Worm (Caenorhabditis elegans) whole organism, late embryonic: ENCODE measurements around the gene math-42.

Source experiments
- C08G9.2 ChIP-seq: sonication (generic microtip); optimal IDR thresholded peaks from 2 replicates; lab custom pipeline; 2016; ENCODE audit warnings: mild to moderate bottlenecking, missing genetic modification characterization, moderate library complexity, missing compliant biosample characterization
- C38D4.7 ChIP-seq: fragments of 200-800 bp; sonication (Bioruptor generic); optimal IDR thresholded peaks from 2 replicates; lab custom pipeline; 2018; ENCODE audit warnings: mild to moderate bottlenecking, missing genetic modification characterization, moderate library complexity, missing compliant biosample characterization
- F13H6.1 ChIP-seq: sonication (generic microtip); optimal IDR thresholded peaks from 2 replicates; lab custom pipeline; 2016; ENCODE audit warnings: missing genetic modification characterization, missing compliant biosample characterization
- K02D7.2 ChIP-seq: sonication (generic microtip); optimal IDR thresholded peaks from 2 replicates; lab custom pipeline; 2017; ENCODE audit warnings: mild to moderate bottlenecking, missing genetic modification characterization, missing compliant biosample characterization
- Y22D7AL.16 ChIP-seq: sonication (generic microtip); optimal IDR thresholded peaks from 2 replicates; lab custom pipeline; 2016; ENCODE audit warnings: missing genetic modification characterization, missing compliant biosample characterization
- ceh-18 ChIP-seq: sonication (generic microtip); optimal IDR thresholded peaks from 2 replicates; lab custom pipeline; 2016; ENCODE audit warnings: missing genetic modification characterization, missing compliant biosample characterization
- ceh-19 ChIP-seq: fragments of 200-800 bp; sonication (Bioruptor generic); optimal IDR thresholded peaks from 2 replicates; lab custom pipeline; 2018; ENCODE audit warnings: mild to moderate bottlenecking, missing genetic modification characterization, missing compliant biosample characterization
- ceh-22 ChIP-seq: sonication (generic microtip); optimal IDR thresholded peaks from 2 replicates; lab custom pipeline; 2017; ENCODE audit warnings: missing biosample characterization, missing genetic modification characterization
- ceh-24 ChIP-seq: sonication (generic microtip); optimal IDR thresholded peaks from 2 replicates; lab custom pipeline; 2016; ENCODE audit warnings: mild to moderate bottlenecking, missing genetic modification characterization, missing compliant biosample characterization
- ceh-31 ChIP-seq: sonication (generic microtip); optimal IDR thresholded peaks from 2 replicates; lab custom pipeline; 2016; ENCODE audit warnings: missing genetic modification characterization, missing compliant biosample characterization
- ceh-34 ChIP-seq: sonication (generic microtip); optimal IDR thresholded peaks from 2 replicates; lab custom pipeline; 2016; ENCODE audit warnings: mild to moderate bottlenecking, missing genetic modification characterization, missing compliant biosample characterization
- ceh-48 ChIP-seq: sonication (generic microtip); optimal IDR thresholded peaks from 2 replicates; lab custom pipeline; 2016; ENCODE audit warnings: missing genetic modification characterization, inconsistent platforms, missing compliant biosample characterization
- ceh-6 ChIP-seq: fragments of 200-800 bp; sonication (Bioruptor generic); optimal IDR thresholded peaks from 2 replicates; lab custom pipeline; 2018; ENCODE audit warnings: mild to moderate bottlenecking, missing genetic modification characterization, missing compliant biosample characterization
- ceh-9 ChIP-seq: sonication (generic microtip); optimal IDR thresholded peaks from 2 replicates; lab custom pipeline; 2016; ENCODE audit warnings: mild to moderate bottlenecking, missing genetic modification characterization, inconsistent platforms, missing compliant biosample characterization
- dmd-4 ChIP-seq: sonication (generic microtip); optimal IDR thresholded peaks from 2 replicates; lab custom pipeline; 2016; ENCODE audit warnings: borderline replicate concordance, missing genetic modification characterization, missing compliant biosample characterization
- dve-1 ChIP-seq: sonication (generic microtip); optimal IDR thresholded peaks from 2 replicates; lab custom pipeline; 2017; ENCODE audit warnings: antibody characterized with exemption, mild to moderate bottlenecking, missing genetic modification characterization, missing compliant biosample characterization
- ets-4 ChIP-seq: sonication (generic microtip); optimal IDR thresholded peaks from 2 replicates; lab custom pipeline; 2016; ENCODE audit warnings: missing genetic modification characterization, missing compliant biosample characterization
- fax-1 ChIP-seq: sonication (generic microtip); optimal IDR thresholded peaks from 2 replicates; lab custom pipeline; 2016; ENCODE audit warnings: missing genotype, missing genetic modification characterization, missing compliant biosample characterization
- fkh-10 ChIP-seq: fragments of 150-350 bp; optimal IDR thresholded peaks from 2 replicates; lab custom pipeline; 2014; ENCODE audit warnings: missing biosample characterization, missing genetic modification reagents, missing genetic modification characterization
- fkh-6 ChIP-seq: sonication (generic microtip); optimal IDR thresholded peaks from 2 replicates; lab custom pipeline; 2016; ENCODE audit warnings: missing genetic modification characterization, missing compliant biosample characterization
- hlh-6 ChIP-seq: sonication (generic microtip); optimal IDR thresholded peaks from 2 replicates; lab custom pipeline; 2016; ENCODE audit warnings: missing genotype, missing genetic modification characterization, missing compliant biosample characterization
- lim-6 ChIP-seq: sonication (generic microtip); optimal IDR thresholded peaks from 2 replicates; lab custom pipeline; 2016; ENCODE audit warnings: missing genetic modification characterization, missing compliant biosample characterization
- lin-11 ChIP-seq: fragments of 200-800 bp; sonication (Bioruptor generic); optimal IDR thresholded peaks from 2 replicates; lab custom pipeline; 2018; ENCODE audit warnings: mild to moderate bottlenecking, missing genetic modification characterization, missing compliant biosample characterization
- madf-2 ChIP-seq: sonication (generic microtip); optimal IDR thresholded peaks from 2 replicates; lab custom pipeline; 2017; ENCODE audit warnings: missing genetic modification characterization, missing compliant biosample characterization
- mec-3 ChIP-seq: sonication (generic microtip); optimal IDR thresholded peaks from 2 replicates; lab custom pipeline; 2016; ENCODE audit warnings: borderline replicate concordance, missing genetic modification characterization, missing compliant biosample characterization
- nhr-11 ChIP-seq: fragments of 150-350 bp; optimal IDR thresholded peaks from 2 replicates; lab custom pipeline; 2014; ENCODE audit warnings: missing biosample characterization, missing genetic modification characterization
- odd-2 ChIP-seq: sonication (generic microtip); optimal IDR thresholded peaks from 2 replicates; lab custom pipeline; 2017; ENCODE audit warnings: antibody characterized with exemption, mild to moderate bottlenecking, missing genetic modification characterization, missing compliant biosample characterization
- pat-9 ChIP-seq: fragments of 200-800 bp; sonication (Bioruptor generic); optimal IDR thresholded peaks from 2 replicates; lab custom pipeline; 2018; ENCODE audit warnings: mild to moderate bottlenecking, missing genetic modification characterization, moderate library complexity, missing compliant biosample characterization
- pax-1 ChIP-seq: fragments of 150-350 bp; optimal IDR thresholded peaks from 2 replicates; lab custom pipeline; 2014; ENCODE audit warnings: missing biosample characterization, missing genetic modification characterization
- pha-2 ChIP-seq: sonication (generic microtip); optimal IDR thresholded peaks from 2 replicates; lab custom pipeline; 2017; ENCODE audit warnings: mild to moderate bottlenecking, missing genetic modification characterization, missing compliant biosample characterization
- pqm-1 ChIP-seq: sonication (generic microtip); optimal IDR thresholded peaks from 2 replicates; lab custom pipeline; 2016; ENCODE audit warnings: missing genetic modification characterization, missing compliant biosample characterization
- ref-2 ChIP-seq: sonication (generic microtip); optimal IDR thresholded peaks from 2 replicates; lab custom pipeline; 2016; ENCODE audit warnings: missing genetic modification characterization, missing compliant biosample characterization
- sox-2 ChIP-seq: fragments of 200-800 bp; sonication (Bioruptor generic); IDR thresholded peaks from 2 replicates; pipeline ENCODE4 v1.3.6; 2022; ENCODE audit warnings: missing genetic modification reagents, missing genetic modification characterization, missing compliant biosample characterization
- unc-42 ChIP-seq: sonication (generic microtip); optimal IDR thresholded peaks from 2 replicates; lab custom pipeline; 2016; ENCODE audit warnings: missing genotype, missing genetic modification characterization, missing compliant biosample characterization
- unc-86 ChIP-seq: sonication (generic microtip); optimal IDR thresholded peaks from 2 replicates; lab custom pipeline; 2016; ENCODE audit warnings: missing genetic modification characterization, missing compliant biosample characterization

The math-42 gene

ce11 chrII:2122091-2122490 lies 22.4 kb downstream of the math-42 start, which contains the start of gene math-37:
Gene math-37, minus strand, starts transcription at chrII:2122191.
- TF ChIP-seq ceh-22 (no peak), pat-9 (tag; lab: Kevin White, UChicago) (no peak), unc-86 (tag; lab: Kevin White, UChicago) (no peak), madf-2 (tag; lab: Kevin White, UChicago) (no peak), mec-3 (no peak), ceh-34 (tag; lab: Kevin White, UChicago) (no peak), C08G9.2 (no peak), unc-42 (tag; lab: Kevin White, UChicago) (no peak), ets-4 (tag; lab: Kevin White, UChicago) (no peak), Y22D7AL.16 (tag; lab: Kevin White, UChicago) (no peak)

- TF ChIP-seq hlh-6 (tag; lab: Kevin White, UChicago) = no peak
- no peak for TF ChIP-seq nhr-11 (tag; lab: Kevin White, UChicago)
- no peak for TF ChIP-seq pax-1 (tag; lab: Kevin White, UChicago)
- TF ChIP-seq ceh-19 (GFP tag; lab: Kevin White, UChicago) = no peak
- TF ChIP-seq unc-42 (tag; lab: Kevin White, UChicago) = no peak
- TF ChIP-seq mec-3 = no peak
- no peak for TF ChIP-seq K02D7.2 (tag; lab: Kevin White, UChicago)
- no peak for TF ChIP-seq dmd-4 (tag; lab: Kevin White, UChicago)
These were observed 23.0 kb downstream of the math-42 start for ce11 chrII:2122762-2123161.

- no peak for TF ChIP-seq ref-2 (tag; lab: Kevin White, UChicago)
- TF ChIP-seq fax-1 = no peak
- TF ChIP-seq unc-42 (tag; lab: Kevin White, UChicago) = no peak
- TF ChIP-seq nhr-11 (tag; lab: Kevin White, UChicago) = no peak
- no peak for TF ChIP-seq fkh-6 (tag; lab: Kevin White, UChicago)
- no peak for TF ChIP-seq ceh-9
- TF ChIP-seq lim-6 (tag; lab: Kevin White, UChicago) = no peak
- TF ChIP-seq ceh-48 (tag; lab: Kevin White, UChicago) = no peak
- no peak for TF ChIP-seq ceh-18 (tag; lab: Kevin White, UChicago)
- TF ChIP-seq C08G9.2 = no peak
- TF ChIP-seq C38D4.7 (GFP tag; lab: Kevin White, UChicago) = no peak
- TF ChIP-seq odd-2 = no peak
- TF ChIP-seq fkh-10 (GFP tag; lab: Kevin White, UChicago) = no peak
- TF ChIP-seq pax-1 (tag; lab: Kevin White, UChicago) = no peak
- TF ChIP-seq ceh-31 (tag; lab: Kevin White, UChicago) = no peak
- TF ChIP-seq dmd-4 (tag; lab: Kevin White, UChicago) = no peak
- TF ChIP-seq pha-2 = no peak
- TF ChIP-seq dve-1 (tag; lab: Kevin White, UChicago) = no peak
These were observed 31.0 kb downstream of the math-42 start, which contains the start of gene sdz-28 for ce11 chrII:2130770-2131169. Gene sdz-28, plus strand, starts transcription at chrII:2131070.

ce11 chrII:2135604-2136003 lies 35.9 kb downstream of the math-42 start, which contains the start of gene hpo-7:
Gene hpo-7, minus strand, starts transcription at chrII:2135704.
- TF ChIP-seq ceh-48 (tag; lab: Kevin White, UChicago) = no peak
- TF ChIP-seq ets-4 (tag; lab: Kevin White, UChicago) = no peak
- no peak for TF ChIP-seq pqm-1 (tag; lab: Kevin White, UChicago)
- TF ChIP-seq lin-11 (tag; lab: Kevin White, UChicago) = no peak
- no peak for TF ChIP-seq ceh-24 (tag; lab: Kevin White, UChicago)
- TF ChIP-seq sox-2 (GFP tag; lab: Robert Waterston, UW) = no peak
- no peak for TF ChIP-seq ceh-6 (GFP tag; lab: Kevin White, UChicago)
- TF ChIP-seq F13H6.1 (tag; lab: Kevin White, UChicago) = no peak
- TF ChIP-seq madf-2 (tag; lab: Kevin White, UChicago) = no peak
